Worm (Caenorhabditis elegans) whole organism, mixed stage, embryonic: ENCODE measurements around the gene dsb-3.

Source experiments
- M03D4.4 ChIP-seq: sonication (generic microtip); optimal IDR thresholded peaks from 2 replicates; lab custom pipeline; 2017; ENCODE audit warnings: mild to moderate bottlenecking, missing genetic modification characterization, missing compliant biosample characterization
- blmp-1 ChIP-seq: fragments of 150-350 bp; optimal IDR thresholded peaks from 2 replicates; lab custom pipeline; 2014; ENCODE audit warnings: missing biosample characterization, missing genetic modification characterization
- ceh-39 ChIP-seq: fragments of 150-350 bp; optimal IDR thresholded peaks from 2 replicates; lab custom pipeline; 2014; ENCODE audit warnings: missing biosample characterization, missing genetic modification characterization
- ceh-43 ChIP-seq: fragments of 200-800 bp; sonication (Bioruptor generic); optimal IDR thresholded peaks from 2 replicates; lab custom pipeline; 2018; ENCODE audit warnings: mild to moderate bottlenecking, missing genetic modification characterization, moderate library complexity, missing compliant biosample characterization
- ces-1 ChIP-seq: fragments of 150-350 bp; optimal IDR thresholded peaks from 2 replicates; lab custom pipeline; 2014; ENCODE audit warnings: missing biosample characterization, missing genetic modification reagents, missing genetic modification characterization
- cnd-1 ChIP-seq: fragments of 200-800 bp; sonication (Bioruptor generic); optimal IDR thresholded peaks from 2 replicates; lab custom pipeline; 2018; ENCODE audit warnings: mild to moderate bottlenecking, missing genetic modification characterization, missing compliant biosample characterization
- drap-1 ChIP-seq: fragments of 200-800 bp; sonication (Bioruptor generic); optimal IDR thresholded peaks from 3 replicates; lab custom pipeline; 2018; ENCODE audit warnings: mild to moderate bottlenecking, missing genetic modification characterization, missing compliant biosample characterization
- elt-1 ChIP-seq: sonication (generic microtip); optimal IDR thresholded peaks from 2 replicates; lab custom pipeline; 2017; ENCODE audit warnings: missing genetic modification characterization, mild to moderate bottlenecking, missing compliant biosample characterization, antibody characterized with exemption, moderate library complexity, borderline replicate concordance; ENCODE audit not compliant: insufficient read depth
- elt-3 ChIP-seq: fragments of 150-350 bp; optimal IDR thresholded peaks from 2 replicates; lab custom pipeline; 2014; ENCODE audit warnings: missing biosample characterization, missing genetic modification characterization
- flh-1 ChIP-seq: fragments of 200-800 bp; sonication (Bioruptor generic); optimal IDR thresholded peaks from 2 replicates; lab custom pipeline; 2018; ENCODE audit warnings: mild to moderate bottlenecking, missing genetic modification characterization, moderate library complexity, missing compliant biosample characterization
- ham-2 ChIP-seq: fragments of 200-800 bp; sonication (Bioruptor generic); optimal IDR thresholded peaks from 2 replicates; lab custom pipeline; 2018; ENCODE audit warnings: mild to moderate bottlenecking, missing genetic modification characterization, missing compliant biosample characterization
- lin-13 ChIP-seq: fragments of 150-350 bp; optimal IDR thresholded peaks from 2 replicates; lab custom pipeline; 2014; ENCODE audit warnings: missing biosample characterization, missing genetic modification characterization
- lin-32 ChIP-seq: fragments of 200-800 bp; sonication (Bioruptor generic); optimal IDR thresholded peaks from 2 replicates; lab custom pipeline; 2018; ENCODE audit warnings: mild to moderate bottlenecking, missing genetic modification characterization, missing compliant biosample characterization
- lsy-2 ChIP-seq: fragments of 150-350 bp; optimal IDR thresholded peaks from 2 replicates; lab custom pipeline; 2014; ENCODE audit warnings: missing biosample characterization, missing genetic modification characterization
- mab-5 ChIP-seq: fragments of 150-350 bp; optimal IDR thresholded peaks from 2 replicates; lab custom pipeline; 2014; ENCODE audit warnings: missing biosample characterization, missing genetic modification characterization
- nhr-12 ChIP-seq: fragments of 150-350 bp; optimal IDR thresholded peaks from 2 replicates; lab custom pipeline; 2014; ENCODE audit warnings: missing biosample characterization, missing genetic modification characterization
- nhr-2 ChIP-seq: fragments of 150-350 bp; optimal IDR thresholded peaks from 2 replicates; lab custom pipeline; 2014; ENCODE audit warnings: missing biosample characterization, missing genetic modification characterization
- nhr-237 ChIP-seq: fragments of 150-350 bp; optimal IDR thresholded peaks from 2 replicates; lab custom pipeline; 2014; ENCODE audit warnings: missing biosample characterization, missing genetic modification characterization
- nhr-28 ChIP-seq: fragments of 150-350 bp; optimal IDR thresholded peaks from 2 replicates; lab custom pipeline; 2014; ENCODE audit warnings: missing biosample characterization, missing genetic modification characterization
- nhr-76 ChIP-seq: sonication (generic microtip); optimal IDR thresholded peaks from 2 replicates; lab custom pipeline; 2017; ENCODE audit warnings: missing biosample characterization, missing genetic modification characterization
- pha-4 ChIP-seq: fragments of 150-350 bp; optimal IDR thresholded peaks from 2 replicates; lab custom pipeline; 2018; ENCODE audit warnings: missing biosample characterization, missing genetic modification reagents, missing genetic modification characterization
- snpc-4 ChIP-seq: fragments of 150-350 bp; optimal IDR thresholded peaks from 2 replicates; lab custom pipeline; 2014; ENCODE audit warnings: missing biosample characterization, missing genetic modification characterization
- sptf-1 ChIP-seq: sonication (generic microtip); optimal IDR thresholded peaks from 2 replicates; lab custom pipeline; 2017; ENCODE audit warnings: mild to moderate bottlenecking, missing genetic modification characterization, moderate library complexity, missing compliant biosample characterization
- tbx-8 ChIP-seq: fragments of 200-800 bp; sonication (Bioruptor generic); optimal IDR thresholded peaks from 2 replicates; lab custom pipeline; 2018; ENCODE audit warnings: mild to moderate bottlenecking, missing genetic modification characterization, moderate library complexity, missing compliant biosample characterization
- unc-120 ChIP-seq: sonication (generic microtip); optimal IDR thresholded peaks from 2 replicates; lab custom pipeline; 2017; ENCODE audit warnings: missing genetic modification characterization, missing compliant biosample characterization; ENCODE audit not compliant: poor library complexity, severe bottlenecking
- unc-62 ChIP-seq: fragments of 150-350 bp; optimal IDR thresholded peaks from 2 replicates; lab custom pipeline; 2014; ENCODE audit warnings: missing biosample characterization, missing genetic modification reagents, missing genetic modification characterization
- zip-8 ChIP-seq: fragments of 150-350 bp; optimal IDR thresholded peaks from 2 replicates; lab custom pipeline; 2014; ENCODE audit warnings: missing biosample characterization, missing genetic modification characterization
- ztf-11 ChIP-seq: fragments of 150-350 bp; optimal IDR thresholded peaks from 2 replicates; lab custom pipeline; 2014; ENCODE audit warnings: missing biosample characterization, missing genetic modification characterization

The dsb-3 gene

ce11 chrIV:7734173-7734572 lies 25.3 kb downstream of the dsb-3 start:
- no peak for TF ChIP-seq unc-120 (tag; lab: Kevin White, UChicago)
- TF ChIP-seq mab-5 (tag; lab: Kevin White, UChicago): no peak
- no peak for TF ChIP-seq ces-1
- no peak for TF ChIP-seq zip-8 (tag; lab: Kevin White, UChicago)
- no peak for TF ChIP-seq lin-32
- no peak for TF ChIP-seq blmp-1 (tag; lab: Kevin White, UChicago)
- TF ChIP-seq tbx-8 (GFP tag; lab: Kevin White, UChicago): no peak
- TF ChIP-seq flh-1 (GFP tag; lab: Kevin White, UChicago): no peak
- TF ChIP-seq cnd-1 (tag; lab: Kevin White, UChicago): no peak

DNA sequence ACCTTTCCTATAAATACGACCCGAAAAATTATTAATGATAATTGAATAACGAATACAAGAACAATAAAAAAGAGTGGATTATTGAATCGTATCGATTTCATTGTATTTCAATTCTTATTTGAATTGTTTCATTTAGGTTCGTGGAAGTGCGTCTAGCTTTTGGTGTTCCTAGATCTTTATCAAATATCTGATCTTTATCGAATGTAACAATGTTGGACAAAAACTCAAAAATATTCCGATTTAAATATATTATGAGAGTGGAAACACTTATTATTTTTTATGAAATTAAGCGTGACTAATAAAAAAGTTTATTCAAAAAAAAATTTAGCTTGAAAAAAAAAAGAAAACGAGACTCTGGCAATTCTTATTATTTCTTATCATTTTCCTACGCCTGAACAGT lies 27.5 kb downstream of the dsb-3 start, which contains the start of the genes C50F7.9 and C50F7.3:
C50F7.9 (minus strand) TSS at position 101 of the 400 bp plus-strand sequence.
C50F7.3 (plus strand) TSS at position 370 of the 400 bp plus-strand sequence.
- TF ChIP-seq nhr-28 (tag; lab: Kevin White, UChicago): no peak
- TF ChIP-seq nhr-76 (tag; lab: Kevin White, UChicago): no peak
- TF ChIP-seq lin-32: no peak

DNA sequence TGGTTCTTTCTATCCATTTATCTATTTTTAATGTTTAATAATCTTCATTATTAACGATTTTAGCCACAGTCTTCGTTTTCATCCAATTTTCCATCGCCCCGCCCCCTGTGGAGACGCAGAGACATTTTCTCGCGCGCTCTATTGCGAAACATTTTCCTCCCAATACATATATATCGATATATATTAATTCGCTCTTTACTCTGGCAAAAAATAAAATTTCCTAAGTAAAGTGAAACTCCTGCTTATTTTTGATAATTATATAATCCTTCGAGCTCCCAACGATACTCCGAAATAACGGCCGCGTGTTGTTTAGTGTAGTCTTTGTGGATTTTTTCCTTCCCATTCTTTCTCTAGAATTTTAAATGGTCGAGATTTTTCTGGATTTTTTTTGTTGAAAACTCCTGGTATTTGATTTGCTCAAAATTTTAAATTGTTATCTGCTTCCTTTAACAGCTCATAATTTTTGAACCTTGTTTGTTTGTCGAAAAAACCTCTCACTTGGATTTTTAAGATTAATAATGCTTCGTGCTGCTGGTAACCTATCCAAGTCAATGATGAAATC lies 30.9 kb downstream of the dsb-3 start, which contains the start of gene sucg-1:
sucg-1 (plus strand) TSS at position 512 of the 562 bp plus-strand sequence.
- no peak for TF ChIP-seq nhr-2 (tag; lab: Kevin White, UChicago)
- peak; percentile 2 for TF ChIP-seq ces-1

DNA sequence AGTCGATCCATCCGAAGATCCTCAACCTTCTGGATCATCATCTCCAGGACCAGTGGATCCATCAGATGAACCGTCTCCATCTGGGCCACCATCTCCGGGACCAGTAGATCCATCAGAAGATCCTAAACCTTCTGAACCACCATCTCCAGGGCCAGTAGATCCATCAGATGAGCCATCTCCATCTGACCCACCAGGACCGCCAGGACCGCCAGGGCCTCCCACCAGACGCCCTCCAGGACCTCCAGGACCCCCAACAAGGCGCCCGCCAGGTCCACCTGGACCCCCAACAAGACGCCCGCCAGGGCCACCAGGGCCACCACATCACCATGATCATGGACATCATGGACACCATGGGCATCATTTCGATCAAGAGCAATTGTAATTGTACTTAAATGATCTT lies 32.2 kb downstream of the dsb-3 start:
- no peak for TF ChIP-seq elt-1 (tag; lab: Kevin White, UChicago)
- TF ChIP-seq cnd-1 (tag; lab: Kevin White, UChicago): no peak
- TF ChIP-seq snpc-4: no peak
- TF ChIP-seq ham-2 (GFP tag; lab: Kevin White, UChicago): no peak
- TF ChIP-seq pha-4 (tag; lab: Kevin White, UChicago): no peak
- no peak for TF ChIP-seq nhr-237
- TF ChIP-seq ztf-11 (tag; lab: Kevin White, UChicago): no peak
- TF ChIP-seq sptf-1 (tag; lab: Kevin White, UChicago): no peak
- no peak for TF ChIP-seq zip-8 (tag; lab: Kevin White, UChicago)
- TF ChIP-seq, all 35 proteins: peak for 0

DNA sequence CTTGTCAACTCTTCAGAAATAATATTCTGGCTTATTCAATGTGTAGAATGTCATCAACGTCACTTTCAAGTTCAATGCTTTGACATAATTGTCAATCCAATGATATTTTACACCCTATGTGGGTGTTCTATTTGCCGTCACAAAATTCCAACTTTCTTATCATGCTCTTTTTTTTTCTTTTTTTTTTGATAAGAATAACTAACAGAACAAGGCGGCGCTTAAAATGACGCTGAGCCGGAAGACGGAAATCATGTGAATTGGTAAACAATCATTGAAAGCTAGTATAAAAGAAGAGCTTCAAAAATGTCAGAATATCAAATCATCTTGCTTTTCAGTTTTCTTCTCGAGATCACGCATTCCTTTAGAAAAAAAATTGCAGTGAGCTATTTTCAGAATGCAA lies 33.1 kb downstream of the dsb-3 start, which contains the start of gene C50F7.5:
C50F7.5 (plus strand) TSS at position 395 of the 400 bp plus-strand sequence.
- no peak for TF ChIP-seq nhr-237
- TF ChIP-seq pha-4 (tag; lab: Kevin White, UChicago): no peak
- no peak for TF ChIP-seq unc-120 (tag; lab: Kevin White, UChicago)
- TF ChIP-seq drap-1 (GFP tag; lab: Kevin White, UChicago): no peak
- no peak for TF ChIP-seq blmp-1 (tag; lab: Kevin White, UChicago)
- TF ChIP-seq unc-62 (GFP tag; lab: Kevin White, UChicago): no peak
- no peak for TF ChIP-seq cnd-1 (tag; lab: Kevin White, UChicago)
- no peak for TF ChIP-seq elt-3 (tag; lab: Kevin White, UChicago)
- TF ChIP-seq M03D4.4: no peak
- no peak for TF ChIP-seq lin-13 (tag; lab: Kevin White, UChicago)
- no peak for TF ChIP-seq nhr-12 (tag; lab: Kevin White, UChicago)
- TF ChIP-seq ceh-43: no peak
- TF ChIP-seq ztf-11 (tag; lab: Kevin White, UChicago): no peak
- no peak for TF ChIP-seq ham-2 (GFP tag; lab: Kevin White, UChicago)
- TF ChIP-seq ces-1: no peak
- TF ChIP-seq ceh-39: no peak
- TF ChIP-seq elt-1 (tag; lab: Kevin White, UChicago): no peak
- no peak for TF ChIP-seq nhr-76 (tag; lab: Kevin White, UChicago)
- no peak for TF ChIP-seq lin-32

DNA sequence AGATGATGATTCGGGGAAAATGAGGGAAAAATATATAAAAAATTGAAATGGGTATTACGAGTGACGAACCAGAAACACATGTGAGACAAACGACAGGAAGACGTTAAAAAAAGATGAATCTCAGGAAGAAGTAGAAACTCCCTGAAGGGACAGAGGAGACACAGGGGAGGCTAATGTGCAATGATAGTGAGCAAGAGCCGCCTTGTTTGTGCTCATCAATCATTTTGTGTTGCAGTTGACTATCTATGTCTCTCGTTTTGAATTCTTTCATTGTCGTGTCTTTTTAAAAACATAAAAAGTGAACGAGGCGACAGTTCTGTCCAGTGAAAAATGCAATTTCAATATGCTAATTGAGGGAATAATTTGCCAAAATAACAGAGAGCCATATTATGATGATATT lies 34.5 kb downstream of the dsb-3 start:
- no peak for TF ChIP-seq unc-62 (GFP tag; lab: Kevin White, UChicago)
- TF ChIP-seq lsy-2: no peak
- TF ChIP-seq elt-1 (tag; lab: Kevin White, UChicago): no peak
- no peak for TF ChIP-seq tbx-8 (GFP tag; lab: Kevin White, UChicago)
- TF ChIP-seq ham-2 (GFP tag; lab: Kevin White, UChicago): no peak
- TF ChIP-seq M03D4.4: no peak
- TF ChIP-seq, all 35 proteins: peak for 0
